Worm (Caenorhabditis elegans) whole organism, mixed stage, embryonic: Measurements from ENCODE around the gene tsp-12.

Source experiments
- elt-3 ChIP-seq: fragments of 150-350 bp; optimal IDR thresholded peaks from 2 replicates; lab custom pipeline; 2014; ENCODE audit warnings: missing biosample characterization, missing genetic modification characterization
- ham-2 ChIP-seq: fragments of 200-800 bp; sonication (Bioruptor generic); optimal IDR thresholded peaks from 2 replicates; lab custom pipeline; 2018; ENCODE audit warnings: mild to moderate bottlenecking, missing genetic modification characterization, missing compliant biosample characterization
- lin-32 ChIP-seq: fragments of 200-800 bp; sonication (Bioruptor generic); optimal IDR thresholded peaks from 2 replicates; lab custom pipeline; 2018; ENCODE audit warnings: mild to moderate bottlenecking, missing genetic modification characterization, missing compliant biosample characterization
- mls-2 ChIP-seq: sonication (generic microtip); optimal IDR thresholded peaks from 2 replicates; lab custom pipeline; 2016; ENCODE audit warnings: mild to moderate bottlenecking, missing genetic modification characterization, moderate library complexity, missing compliant biosample characterization
- nhr-76 ChIP-seq: sonication (generic microtip); optimal IDR thresholded peaks from 2 replicates; lab custom pipeline; 2017; ENCODE audit warnings: missing biosample characterization, missing genetic modification characterization
- pha-4 ChIP-seq: fragments of 150-350 bp; optimal IDR thresholded peaks from 2 replicates; lab custom pipeline; 2018; ENCODE audit warnings: missing biosample characterization, missing genetic modification reagents, missing genetic modification characterization
- snpc-4 ChIP-seq: fragments of 150-350 bp; optimal IDR thresholded peaks from 2 replicates; lab custom pipeline; 2014; ENCODE audit warnings: missing biosample characterization, missing genetic modification characterization
- unc-62 ChIP-seq: fragments of 150-350 bp; optimal IDR thresholded peaks from 2 replicates; lab custom pipeline; 2014; ENCODE audit warnings: missing biosample characterization, missing genetic modification reagents, missing genetic modification characterization
- ztf-11 ChIP-seq: fragments of 150-350 bp; optimal IDR thresholded peaks from 2 replicates; lab custom pipeline; 2014; ENCODE audit warnings: missing biosample characterization, missing genetic modification characterization

- TF ChIP-seq elt-3 (tag; lab: Kevin White, UChicago) (no peak), nhr-76 (no peak), ham-2 (GFP tag; lab: Kevin White, UChicago) (no peak), pha-4 (no peak), lin-32 (no peak), snpc-4 (tag; lab: Kevin White, UChicago) (no peak), unc-62 (GFP tag; lab: Kevin White, UChicago) (no peak), ztf-11 (no peak), mls-2 (no peak)
Observed at ce11 chrIV:10164086-10164485, 13.7 kb upstream of the tsp-12 start.
